Fruit fly (Drosophila melanogaster) whole organism, pupa: ENCODE results near the gene jhamt.

Experiments used
- CG10348 ChIP-seq: fragments of 200-800 bp; sonication (Bioruptor generic); IDR thresholded peaks from 2 replicates; pipeline ENCODE4 v1.3.6; 2022; ENCODE audit warnings: missing biosample characterization, missing genetic modification characterization
- CG12605 ChIP-seq: fragments of 200-800 bp; sonication (Bioruptor generic); IDR thresholded peaks from 2 replicates; pipeline ENCODE4 v1.3.6; 2022; ENCODE audit warnings: missing biosample characterization, missing genetic modification characterization
- CG13204 ChIP-seq: fragments of 200-800 bp; sonication (Bioruptor generic); optimal IDR thresholded peaks from 2 replicates; lab custom pipeline; 2018; ENCODE audit warnings: missing biosample characterization, mild to moderate bottlenecking, missing genetic modification characterization, moderate library complexity
- CG14655 ChIP-seq: fragments of 200-800 bp; sonication (Bioruptor generic); optimal IDR thresholded peaks from 3 replicates; lab custom pipeline; 2017; ENCODE audit warnings: mild to moderate bottlenecking, missing biosample characterization, missing genetic modification reagents, missing genetic modification characterization
- CG15710 ChIP-seq: fragments of 200-800 bp; sonication (Bioruptor generic); optimal IDR thresholded peaks from 2 replicates; lab custom pipeline; 2018; ENCODE audit warnings: missing biosample characterization, mild to moderate bottlenecking, missing genetic modification characterization, moderate library complexity
- CG17806 ChIP-seq: fragments of 200-800 bp; sonication (Bioruptor generic); optimal IDR thresholded peaks from 2 replicates; lab custom pipeline; 2018; ENCODE audit warnings: missing biosample characterization, mild to moderate bottlenecking, missing genetic modification characterization, moderate library complexity
- CG32121 ChIP-seq: fragments of 200-800 bp; sonication (Bioruptor generic); IDR thresholded peaks from 2 replicates; pipeline ENCODE4 v1.3.6; 2022; ENCODE audit warnings: missing biosample characterization, missing genetic modification characterization
- CG34367 ChIP-seq: fragments of 200-800 bp; sonication (Bioruptor generic); optimal IDR thresholded peaks from 2 replicates; lab custom pipeline; 2018; ENCODE audit warnings: missing biosample characterization, mild to moderate bottlenecking, missing genetic modification characterization
- CG4496 ChIP-seq: fragments of 200-800 bp; sonication (Bioruptor generic); IDR thresholded peaks from 3 replicates; pipeline ENCODE4 v1.3.6; 2022; ENCODE audit warnings: missing biosample characterization, missing genetic modification characterization
- CG8159 ChIP-seq: fragments of 200-800 bp; sonication (Bioruptor generic); optimal IDR thresholded peaks from 3 replicates; lab custom pipeline; 2018; ENCODE audit warnings: missing biosample characterization, mild to moderate bottlenecking, missing genetic modification characterization, moderate library complexity
- CG8301 ChIP-seq: fragments of 200-800 bp; sonication (Bioruptor generic); optimal IDR thresholded peaks from 2 replicates; lab custom pipeline; 2018; ENCODE audit warnings: missing biosample characterization, mild to moderate bottlenecking, missing genetic modification characterization
- CG9948 ChIP-seq: fragments of 200-800 bp; sonication (Bioruptor generic); optimal IDR thresholded peaks from 2 replicates; lab custom pipeline; 2018; ENCODE audit warnings: missing biosample characterization, mild to moderate bottlenecking, missing genetic modification characterization, moderate library complexity
- D1 ChIP-seq: fragments of 200-800 bp; sonication (Bioruptor generic); optimal IDR thresholded peaks from 2 replicates; lab custom pipeline; 2018; ENCODE audit warnings: missing biosample characterization, mild to moderate bottlenecking, missing genetic modification characterization, moderate library complexity
- EcR ChIP-seq: fragments of 200-800 bp; sonication (Bioruptor generic); optimal IDR thresholded peaks from 3 replicates; lab custom pipeline; 2019; ENCODE audit warnings: missing biosample characterization, missing genetic modification characterization, mild to moderate bottlenecking, moderate library complexity, missing genetic modification reagents
- Ets98B ChIP-seq: fragments of 200-800 bp; sonication (Bioruptor generic); IDR thresholded peaks from 2 replicates; pipeline ENCODE4 v1.3.6; 2022; ENCODE audit warnings: missing biosample characterization, missing genetic modification characterization
- Pif1A ChIP-seq: fragments of 200-800 bp; sonication (Bioruptor generic); optimal IDR thresholded peaks from 3 replicates; lab custom pipeline; 2016; ENCODE audit warnings: missing biosample characterization, missing genetic modification characterization
- Pif1B ChIP-seq: fragments of 200-800 bp; sonication (Bioruptor generic); optimal IDR thresholded peaks from 3 replicates; lab custom pipeline; 2016; ENCODE audit warnings: missing biosample characterization, missing genetic modification characterization
- Snoo ChIP-seq: fragments of 200-800 bp; sonication (Bioruptor generic); optimal IDR thresholded peaks from 3 replicates; lab custom pipeline; 2017; ENCODE audit warnings: missing biosample characterization, mild to moderate bottlenecking, missing genetic modification characterization, inconsistent platforms
- fd96Ca ChIP-seq: fragments of 200-800 bp; sonication (Bioruptor generic); IDR thresholded peaks from 3 replicates; pipeline ENCODE4 v1.3.6; 2022; ENCODE audit warnings: missing biosample characterization, missing genetic modification characterization
- gl ChIP-seq: fragments of 200-800 bp; sonication (Bioruptor generic); optimal IDR thresholded peaks from 2 replicates; lab custom pipeline; 2018; ENCODE audit warnings: missing biosample characterization, mild to moderate bottlenecking, missing genetic modification characterization
- rn ChIP-seq: fragments of 200-800 bp; sonication (Bioruptor generic); IDR thresholded peaks from 2 replicates; pipeline ENCODE4 v1.3.6; 2022; ENCODE audit warnings: missing biosample characterization, missing genetic modification characterization

jhamt gene

DNA sequence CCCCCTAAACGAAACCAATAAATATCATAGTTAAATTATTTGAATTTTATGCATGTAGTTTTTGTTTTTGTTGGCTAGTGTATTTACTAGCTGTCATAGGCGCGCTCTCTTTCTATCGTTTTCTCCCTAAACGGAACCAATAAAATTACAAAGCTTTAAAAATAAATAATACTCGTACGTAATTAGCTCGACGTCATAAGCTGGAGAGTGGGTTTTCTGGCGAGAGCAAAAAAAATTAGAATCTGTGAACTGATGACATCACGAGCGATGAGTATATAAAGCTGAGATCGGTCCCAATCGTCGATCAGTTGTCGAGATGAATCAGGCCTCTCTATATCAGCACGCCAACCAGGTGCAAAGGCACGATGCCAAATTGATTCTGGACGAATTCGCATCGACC, at the start of gene jhamt:
TSS of gene jhamt (plus strand) at position 301 of the 400 bp plus-strand sequence.
- TF ChIP-seq CG34367 (tag; lab: Kevin White, UChicago) (no peak), Snoo (tag; lab: Kevin White, UChicago) (no peak), CG17806 (tag; lab: Kevin White, UChicago) (no peak), CG8301 (no peak), CG32121 (GFP tag; lab: Robert Waterston, UW) (no peak), fd96Ca (GFP tag; lab: Robert Waterston, UW) (no peak), rn (GFP tag; lab: Robert Waterston, UW) (no peak), Pif1A (GFP tag; lab: Kevin White, UChicago) (no peak), Pif1B (GFP tag; lab: Kevin White, UChicago) (no peak), CG9948 (no peak), CG14655 (GFP tag; lab: Kevin White, UChicago) (no peak), D1 (tag; lab: Kevin White, UChicago) (no peak), Ets98B (GFP tag; lab: Robert Waterston, UW) (no peak), CG13204 (GFP tag; lab: Kevin White, UChicago) (no peak), EcR (GFP tag; lab: Kevin White, UChicago) (no peak), gl (tag; lab: Kevin White, UChicago) (no peak)

DNA sequence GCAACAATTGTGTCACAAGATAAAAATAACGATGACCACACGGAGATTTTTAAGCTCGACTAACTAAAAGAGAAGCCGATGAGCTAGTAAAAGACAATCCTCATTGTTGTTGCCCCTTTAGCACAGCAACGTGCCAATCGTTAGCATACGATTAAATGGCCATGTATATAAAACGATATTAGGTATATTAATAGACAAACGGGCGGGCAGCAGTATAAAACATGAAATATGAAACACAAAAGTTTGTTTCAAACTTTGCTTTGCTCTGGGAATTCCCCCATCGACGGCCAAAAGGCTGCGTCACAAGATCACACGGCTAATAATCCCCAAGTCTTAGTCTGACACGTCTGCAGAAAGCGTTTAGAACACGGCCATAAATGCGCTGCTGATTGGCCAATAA, 49.3 kb upstream of the jhamt start:
- no peak for TF ChIP-seq CG32121 (GFP tag; lab: Robert Waterston, UW)
- no peak for TF ChIP-seq Ets98B (GFP tag; lab: Robert Waterston, UW)
- TF ChIP-seq CG12605 (GFP tag; lab: Robert Waterston, UW) = no peak
- no peak for TF ChIP-seq CG8301
- no peak for TF ChIP-seq CG14655 (GFP tag; lab: Kevin White, UChicago)
- TF ChIP-seq Snoo (tag; lab: Kevin White, UChicago) = no peak
- TF ChIP-seq EcR (GFP tag; lab: Kevin White, UChicago) = no peak
- TF ChIP-seq rn (GFP tag; lab: Robert Waterston, UW) = no peak
- TF ChIP-seq Pif1B (GFP tag; lab: Kevin White, UChicago) = no peak
- no peak for TF ChIP-seq CG8159 (tag; lab: Kevin White, UChicago)
- TF ChIP-seq Pif1A (GFP tag; lab: Kevin White, UChicago) = no peak

DNA sequence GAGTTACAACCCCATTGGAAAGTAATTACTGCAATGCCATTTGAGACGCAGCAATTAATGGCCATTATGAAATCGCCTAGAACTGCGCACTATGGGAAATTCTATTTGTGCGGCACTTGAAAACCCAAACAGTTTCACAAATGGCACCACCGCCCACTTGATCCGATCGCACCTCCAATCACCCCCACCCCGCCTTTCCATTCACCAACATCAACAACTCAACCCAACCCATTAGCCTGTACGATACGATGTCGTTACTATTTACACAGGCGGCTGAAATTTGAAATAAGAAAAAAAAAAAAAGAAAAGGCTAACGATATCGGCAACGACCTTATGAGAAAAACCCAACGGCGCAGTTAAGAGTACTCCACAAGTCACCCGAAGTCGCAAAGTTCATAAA, 48.6 kb upstream of the jhamt start:
- TF ChIP-seq CG34367 (tag; lab: Kevin White, UChicago) (no peak), CG9948 (no peak), fd96Ca (GFP tag; lab: Robert Waterston, UW) (no peak), CG17806 (tag; lab: Kevin White, UChicago) (no peak), EcR (GFP tag; lab: Kevin White, UChicago) (no peak), D1 (tag; lab: Kevin White, UChicago) (no peak), Pif1B (GFP tag; lab: Kevin White, UChicago) (no peak), CG13204 (GFP tag; lab: Kevin White, UChicago) (no peak), CG32121 (GFP tag; lab: Robert Waterston, UW) (no peak)
- TF ChIP-seq, all 21 proteins: peak for 0

DNA sequence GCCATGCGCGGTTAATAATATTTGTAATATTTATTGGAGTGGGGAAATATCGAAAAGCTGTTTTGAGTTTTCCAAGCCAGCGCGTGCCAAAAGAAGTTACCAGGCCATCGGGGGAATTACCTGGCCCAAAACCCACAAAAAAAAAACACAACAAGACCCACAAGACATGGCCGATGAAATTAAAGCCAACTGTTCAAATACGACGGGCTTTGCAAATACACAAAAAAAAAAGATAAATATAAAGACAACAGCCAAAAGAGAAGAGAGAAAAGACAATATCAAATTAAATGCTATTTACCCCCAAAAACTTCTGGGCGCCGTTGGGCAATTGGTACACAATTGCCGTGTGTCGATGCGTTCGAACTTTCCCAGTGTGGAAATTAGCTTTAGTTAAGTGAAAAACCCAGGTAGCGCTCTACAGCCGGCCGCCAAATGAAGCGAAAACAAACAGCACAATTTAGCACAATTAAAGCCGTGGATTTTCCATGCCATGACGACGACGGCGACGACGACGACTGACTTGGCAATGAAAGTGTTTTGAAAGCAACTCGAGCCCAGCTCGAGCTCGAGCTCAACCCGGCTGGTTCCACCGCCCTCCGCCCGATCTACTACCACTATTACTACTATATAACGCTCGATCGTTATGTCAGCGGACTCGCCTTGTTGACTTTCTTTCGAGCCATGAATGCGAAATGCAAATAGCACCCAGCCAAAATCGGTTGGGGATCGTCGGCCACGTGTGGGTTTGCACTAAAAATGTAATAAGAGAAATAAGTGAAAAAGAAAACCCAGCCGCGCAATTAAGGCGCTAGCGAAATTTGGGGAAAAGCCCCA, 47.7 kb upstream of the jhamt start:
- no peak for TF ChIP-seq CG9948
- TF ChIP-seq rn (GFP tag; lab: Robert Waterston, UW) = no peak
- TF ChIP-seq CG4496 = no peak
- no peak; the same call in 2 of the 3 replicates for TF ChIP-seq fd96Ca (GFP tag; lab: Robert Waterston, UW)
- no peak for TF ChIP-seq EcR (GFP tag; lab: Kevin White, UChicago)
- TF ChIP-seq CG13204 (GFP tag; lab: Kevin White, UChicago) = no peak
- no peak for TF ChIP-seq Ets98B (GFP tag; lab: Robert Waterston, UW)
- TF ChIP-seq CG8159 (tag; lab: Kevin White, UChicago) = no peak
- TF ChIP-seq Pif1A (GFP tag; lab: Kevin White, UChicago) = no peak
- no peak for TF ChIP-seq D1 (tag; lab: Kevin White, UChicago)
- TF ChIP-seq gl (tag; lab: Kevin White, UChicago) = no peak
- TF ChIP-seq CG12605 (GFP tag; lab: Robert Waterston, UW) = no peak
- no peak for TF ChIP-seq CG15710
- no peak for TF ChIP-seq CG8301
- no peak for TF ChIP-seq CG34367 (tag; lab: Kevin White, UChicago)
- no peak for TF ChIP-seq CG32121 (GFP tag; lab: Robert Waterston, UW)
- no peak for TF ChIP-seq CG10348 (GFP tag; lab: Robert Waterston, UW)
- no peak for TF ChIP-seq Pif1B (GFP tag; lab: Kevin White, UChicago)
- no peak for TF ChIP-seq CG14655 (GFP tag; lab: Kevin White, UChicago)

DNA sequence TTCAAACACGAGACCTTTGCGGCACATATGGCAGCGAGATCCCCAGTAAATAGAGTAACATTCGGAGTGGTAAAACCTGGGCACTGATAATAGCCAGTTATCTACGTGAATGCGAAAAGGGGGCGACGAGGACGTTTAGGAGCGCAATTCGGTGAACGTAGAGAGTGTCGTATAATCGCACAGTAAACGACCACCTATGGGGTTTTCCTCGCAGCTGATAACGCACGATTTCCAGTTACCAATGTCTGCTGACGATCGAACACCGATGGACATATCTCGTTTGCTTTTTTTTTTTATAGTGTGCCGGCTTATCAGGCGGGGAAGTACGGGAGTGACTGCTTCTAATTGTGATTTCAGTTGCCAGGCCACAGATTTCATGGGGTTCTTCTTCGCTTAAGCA, 46.0 kb upstream of the jhamt start:
- TF ChIP-seq rn (GFP tag; lab: Robert Waterston, UW) = no peak
- no peak for TF ChIP-seq Pif1A (GFP tag; lab: Kevin White, UChicago)
- TF ChIP-seq Snoo (tag; lab: Kevin White, UChicago) = no peak
- TF ChIP-seq CG34367 (tag; lab: Kevin White, UChicago) = no peak
- no peak for TF ChIP-seq CG4496
- TF ChIP-seq CG17806 (tag; lab: Kevin White, UChicago) = no peak
- no peak for TF ChIP-seq CG15710

dm6 chr2L:16320428-16320827, 45.3 kb upstream of the jhamt start:
- TF ChIP-seq CG13204 (GFP tag; lab: Kevin White, UChicago) (no peak), CG15710 (no peak), CG4496 (no peak), Snoo (tag; lab: Kevin White, UChicago) (no peak), CG8301 (no peak), CG10348 (GFP tag; lab: Robert Waterston, UW) (no peak), CG17806 (tag; lab: Kevin White, UChicago) (no peak), EcR (GFP tag; lab: Kevin White, UChicago) (no peak), CG14655 (GFP tag; lab: Kevin White, UChicago) (no peak)
